Worm (Caenorhabditis elegans): ENCODE results near the gene T24E12.11.

- no peak for TF ChIP-seq nfya-1 (tag; optimal IDR thresholded peaks at IDR 0.05; ENCODE audit: insufficient read depth)
- TF ChIP-seq nhr-28 (tag; optimal IDR thresholded peaks at IDR 0.05), result no peak
Observed at ce11 chrII:3743684-3744200, 35.6 kb downstream of the T24E12.11 start, which contains the start of gene nta-1.

All from whole organism, L3 larva.